Worm (Caenorhabditis elegans) whole organism, early embryonic: ENCODE measurements around the gene cyp-34A7.

Experiments used
- B0310.2 ChIP-seq: sonication (generic microtip); optimal IDR thresholded peaks from 2 replicates; lab custom pipeline; 2016; ENCODE audit warnings: mild to moderate bottlenecking, missing genetic modification characterization, missing compliant biosample characterization
- F13C5.2 ChIP-seq: sonication (generic microtip); optimal IDR thresholded peaks from 2 replicates; lab custom pipeline; 2017; ENCODE audit warnings: mild to moderate bottlenecking, missing genetic modification characterization, inconsistent platforms, missing compliant biosample characterization
- aly-1 ChIP-seq: sonication (generic microtip); optimal IDR thresholded peaks from 2 replicates; lab custom pipeline; 2016; ENCODE audit warnings: missing genetic modification characterization, missing compliant biosample characterization
- ama-1 ChIP-seq: fragments of 150-350 bp; optimal IDR thresholded peaks from 2 replicates; lab custom pipeline; 2014
- ceh-13 ChIP-seq: fragments of 200-800 bp; sonication (Bioruptor generic); optimal IDR thresholded peaks from 2 replicates; lab custom pipeline; 2018; ENCODE audit warnings: mild to moderate bottlenecking, missing genetic modification characterization, missing compliant biosample characterization
- ceh-36 ChIP-seq: sonication (generic microtip); optimal IDR thresholded peaks from 2 replicates; lab custom pipeline; 2016; ENCODE audit warnings: missing genetic modification characterization, inconsistent platforms, missing compliant biosample characterization
- ets-7 ChIP-seq: sonication (generic microtip); optimal IDR thresholded peaks from 2 replicates; lab custom pipeline; 2016; ENCODE audit warnings: missing genotype, missing genetic modification characterization, missing compliant biosample characterization
- flt-1 ChIP-seq: fragments of 200-800 bp; sonication (Bioruptor generic); IDR thresholded peaks from 2 replicates; pipeline ENCODE4 v1.3.6; 2022; ENCODE audit warnings: missing genetic modification characterization, missing compliant biosample characterization
- hmbx-1 ChIP-seq: sonication (generic microtip); optimal IDR thresholded peaks from 2 replicates; lab custom pipeline; 2016; ENCODE audit warnings: mild to moderate bottlenecking, missing genetic modification characterization, missing compliant biosample characterization
- hmg-4 ChIP-seq: fragments of 200-800 bp; sonication (Bioruptor generic); optimal IDR thresholded peaks from 2 replicates; lab custom pipeline; 2018; ENCODE audit warnings: mild to moderate bottlenecking, missing genetic modification characterization, missing compliant biosample characterization
- hnd-1 ChIP-seq: sonication (generic microtip); optimal IDR thresholded peaks from 2 replicates; lab custom pipeline; 2016; ENCODE audit warnings: missing genetic modification characterization, missing compliant biosample characterization
- pes-1 ChIP-seq: fragments of 200-800 bp; sonication (Bioruptor generic); IDR thresholded peaks from 2 replicates; pipeline ENCODE4 v1.3.6; 2022; ENCODE audit warnings: missing genetic modification reagents, missing genetic modification characterization, missing compliant biosample characterization
- scrt-1 ChIP-seq: fragments of 200-800 bp; sonication (Bioruptor generic); IDR thresholded peaks from 2 replicates; pipeline ENCODE4 v1.3.6; 2022; ENCODE audit warnings: missing genetic modification characterization, missing compliant biosample characterization
- sea-1 ChIP-seq: fragments of 200-800 bp; sonication (Bioruptor generic); conservative IDR thresholded peaks from 2 replicates; pipeline ENCODE4 v1.3.6; 2022; ENCODE audit warnings: missing genetic modification characterization, missing compliant biosample characterization
- tbx-11 ChIP-seq: fragments of 200-800 bp; sonication (Bioruptor generic); IDR thresholded peaks from 2 replicates; pipeline ENCODE4 v1.3.6; 2022; ENCODE audit warnings: missing genetic modification characterization, missing compliant biosample characterization
- tbx-37 ChIP-seq: fragments of 200-800 bp; sonication (Bioruptor generic); conservative IDR thresholded peaks from 2 replicates; pipeline ENCODE4 v1.3.6; 2022; ENCODE audit warnings: missing genetic modification reagents, missing genetic modification characterization, missing compliant biosample characterization
- tra-4 ChIP-seq: sonication (generic microtip); optimal IDR thresholded peaks from 2 replicates; lab custom pipeline; 2017; ENCODE audit warnings: missing genetic modification characterization, missing compliant biosample characterization

Gene cyp-34A7

ce11 chrV:3935892-3936478 is 27.6 kb downstream of the cyp-34A7 start, which contains the start of gene cyp-35A5:
Gene cyp-35A5 (plus strand): TSS chrV:3936326.
- TF ChIP-seq scrt-1 (GFP tag; lab: Robert Waterston, UW): no peak
- TF ChIP-seq hnd-1 (tag; lab: Kevin White, UChicago): no peak
- TF ChIP-seq aly-1 (tag; lab: Kevin White, UChicago): no peak
- TF ChIP-seq flt-1 (GFP tag; lab: Robert Waterston, UW): no peak
- no peak for TF ChIP-seq B0310.2 (tag; lab: Kevin White, UChicago)
- TF ChIP-seq ets-7 (tag; lab: Kevin White, UChicago): no peak
- no peak for TF ChIP-seq tbx-11
- TF ChIP-seq tra-4 (tag; lab: Kevin White, UChicago): no peak
- no peak for TF ChIP-seq pes-1 (GFP tag; lab: Robert Waterston, UW)
- no peak for TF ChIP-seq ceh-36 (tag; lab: Kevin White, UChicago)
- no peak for TF ChIP-seq sea-1
- no peak for TF ChIP-seq hmg-4 (GFP tag; lab: Kevin White, UChicago)
- TF ChIP-seq tbx-37: no peak

ce11 chrV:3931326-3931725 is 32.3 kb downstream of the cyp-34A7 start, which contains the start of gene srx-63:
Gene srx-63 (plus strand): TSS chrV:3931626.
- TF ChIP-seq tbx-11 (no peak), pes-1 (GFP tag; lab: Robert Waterston, UW) (no peak), ceh-13 (GFP tag; lab: Kevin White, UChicago) (no peak), ama-1 (no peak), tbx-37 (no peak), scrt-1 (GFP tag; lab: Robert Waterston, UW) (no peak), hmbx-1 (tag; lab: Kevin White, UChicago) (no peak), F13C5.2 (tag; lab: Kevin White, UChicago) (no peak), tra-4 (tag; lab: Kevin White, UChicago) (no peak), flt-1 (GFP tag; lab: Robert Waterston, UW) (no peak), hnd-1 (tag; lab: Kevin White, UChicago) (no peak), ets-7 (tag; lab: Kevin White, UChicago) (no peak), B0310.2 (tag; lab: Kevin White, UChicago) (no peak), hmg-4 (GFP tag; lab: Kevin White, UChicago) (no peak), sea-1 (no peak)

ce11 chrV:3929099-3929498 is 34.5 kb downstream of the cyp-34A7 start, which contains the start of gene srx-64:
Gene srx-64 (plus strand): TSS chrV:3929399.
- TF ChIP-seq ceh-13 (GFP tag; lab: Kevin White, UChicago) (no peak), tra-4 (tag; lab: Kevin White, UChicago) (no peak), hmbx-1 (tag; lab: Kevin White, UChicago) (no peak), pes-1 (GFP tag; lab: Robert Waterston, UW) (no peak), sea-1 (no peak), ama-1 (no peak), ceh-36 (tag; lab: Kevin White, UChicago) (no peak)

- TF ChIP-seq ets-7 (tag; lab: Kevin White, UChicago) (no peak), pes-1 (GFP tag; lab: Robert Waterston, UW) (no peak)
Observed at ce11 chrV:3927522-3927921, 36.1 kb downstream of the cyp-34A7 start.

ce11 chrV:3922547-3922946 is 41.1 kb downstream of the cyp-34A7 start:
- TF ChIP-seq tbx-11 (no peak), ceh-36 (tag; lab: Kevin White, UChicago) (no peak), B0310.2 (tag; lab: Kevin White, UChicago) (no peak)

- no peak for TF ChIP-seq ets-7 (tag; lab: Kevin White, UChicago)
Observed at ce11 chrV:3921635-3922034, 42.0 kb downstream of the cyp-34A7 start, which contains the start of gene srx-65. Gene srx-65 (plus strand): TSS chrV:3921935.

- no peak for TF ChIP-seq ets-7 (tag; lab: Kevin White, UChicago)
- TF ChIP-seq B0310.2 (tag; lab: Kevin White, UChicago): no peak
- TF ChIP-seq pes-1 (GFP tag; lab: Robert Waterston, UW): no peak
- no peak for TF ChIP-seq tbx-37
Observed at ce11 chrV:3919289-3919688, 44.3 kb downstream of the cyp-34A7 start, which contains the start of gene srx-66. Gene srx-66 (plus strand): TSS chrV:3919589.

ce11 chrV:3916480-3916879 is 47.1 kb downstream of the cyp-34A7 start, which contains the start of gene srx-67:
Gene srx-67 (plus strand): TSS chrV:3916780.
- TF ChIP-seq F13C5.2 (tag; lab: Kevin White, UChicago) (no peak), pes-1 (GFP tag; lab: Robert Waterston, UW) (no peak), hnd-1 (tag; lab: Kevin White, UChicago) (no peak), ets-7 (tag; lab: Kevin White, UChicago) (no peak), tbx-11 (no peak), ama-1 (no peak), ceh-36 (tag; lab: Kevin White, UChicago) (no peak), flt-1 (GFP tag; lab: Robert Waterston, UW) (no peak), B0310.2 (tag; lab: Kevin White, UChicago) (no peak), sea-1 (no peak), aly-1 (tag; lab: Kevin White, UChicago) (no peak), tbx-37 (no peak), ceh-13 (GFP tag; lab: Kevin White, UChicago) (no peak), scrt-1 (GFP tag; lab: Robert Waterston, UW) (no peak), hmbx-1 (tag; lab: Kevin White, UChicago) (no peak), hmg-4 (GFP tag; lab: Kevin White, UChicago) (no peak), tra-4 (tag; lab: Kevin White, UChicago) (no peak)
